Worm (Caenorhabditis elegans) whole organism, late embryonic: Measurements from ENCODE around the gene ccd-5.

ENCODE experiments used
- C38D4.7 ChIP-seq: fragments of 200-800 bp; sonication (Bioruptor generic); optimal IDR thresholded peaks from 2 replicates; lab custom pipeline; 2018; ENCODE audit warnings: mild to moderate bottlenecking, missing genetic modification characterization, moderate library complexity, missing compliant biosample characterization
- ama-1 ChIP-seq: fragments of 150-350 bp; optimal IDR thresholded peaks from 2 replicates; lab custom pipeline; 2014
- ceh-14 ChIP-seq: sonication (generic microtip); optimal IDR thresholded peaks from 2 replicates; lab custom pipeline; 2016; ENCODE audit warnings: missing genotype, missing genetic modification characterization, missing compliant biosample characterization
- ceh-18 ChIP-seq: sonication (generic microtip); optimal IDR thresholded peaks from 2 replicates; lab custom pipeline; 2016; ENCODE audit warnings: missing genetic modification characterization, missing compliant biosample characterization
- ceh-19 ChIP-seq: fragments of 200-800 bp; sonication (Bioruptor generic); optimal IDR thresholded peaks from 2 replicates; lab custom pipeline; 2018; ENCODE audit warnings: mild to moderate bottlenecking, missing genetic modification characterization, missing compliant biosample characterization
- ceh-22 ChIP-seq: sonication (generic microtip); optimal IDR thresholded peaks from 2 replicates; lab custom pipeline; 2017; ENCODE audit warnings: missing biosample characterization, missing genetic modification characterization
- ceh-24 ChIP-seq: sonication (generic microtip); optimal IDR thresholded peaks from 2 replicates; lab custom pipeline; 2016; ENCODE audit warnings: mild to moderate bottlenecking, missing genetic modification characterization, missing compliant biosample characterization
- ceh-31 ChIP-seq: sonication (generic microtip); optimal IDR thresholded peaks from 2 replicates; lab custom pipeline; 2016; ENCODE audit warnings: missing genetic modification characterization, missing compliant biosample characterization
- ceh-45 ChIP-seq: fragments of 200-800 bp; sonication (Bioruptor generic); IDR thresholded peaks from 2 replicates; pipeline ENCODE4 v1.3.6; 2022; ENCODE audit warnings: missing genetic modification reagents, missing genetic modification characterization, missing compliant biosample characterization
- ceh-6 ChIP-seq: fragments of 200-800 bp; sonication (Bioruptor generic); optimal IDR thresholded peaks from 2 replicates; lab custom pipeline; 2018; ENCODE audit warnings: mild to moderate bottlenecking, missing genetic modification characterization, missing compliant biosample characterization
- ceh-9 ChIP-seq: sonication (generic microtip); optimal IDR thresholded peaks from 2 replicates; lab custom pipeline; 2016; ENCODE audit warnings: mild to moderate bottlenecking, missing genetic modification characterization, inconsistent platforms, missing compliant biosample characterization
- che-1 ChIP-seq: sonication (generic microtip); optimal IDR thresholded peaks from 2 replicates; lab custom pipeline; 2016; ENCODE audit warnings: mild to moderate bottlenecking, missing genetic modification characterization, missing compliant biosample characterization
- dve-1 ChIP-seq: sonication (generic microtip); optimal IDR thresholded peaks from 2 replicates; lab custom pipeline; 2017; ENCODE audit warnings: antibody characterized with exemption, mild to moderate bottlenecking, missing genetic modification characterization, missing compliant biosample characterization
- ets-4 ChIP-seq: sonication (generic microtip); optimal IDR thresholded peaks from 2 replicates; lab custom pipeline; 2016; ENCODE audit warnings: missing genetic modification characterization, missing compliant biosample characterization
- eyg-1 ChIP-seq: sonication (generic microtip); optimal IDR thresholded peaks from 2 replicates; lab custom pipeline; 2016; ENCODE audit warnings: missing genotype, missing genetic modification characterization, missing compliant biosample characterization
- fax-1 ChIP-seq: sonication (generic microtip); optimal IDR thresholded peaks from 2 replicates; lab custom pipeline; 2016; ENCODE audit warnings: missing genotype, missing genetic modification characterization, missing compliant biosample characterization
- fkh-10 ChIP-seq: fragments of 150-350 bp; optimal IDR thresholded peaks from 2 replicates; lab custom pipeline; 2014; ENCODE audit warnings: missing biosample characterization, missing genetic modification reagents, missing genetic modification characterization
- fkh-6 ChIP-seq: sonication (generic microtip); optimal IDR thresholded peaks from 2 replicates; lab custom pipeline; 2016; ENCODE audit warnings: missing genetic modification characterization, missing compliant biosample characterization
- hlh-15 ChIP-seq: sonication (generic microtip); optimal IDR thresholded peaks from 2 replicates; lab custom pipeline; 2016; ENCODE audit warnings: missing genetic modification characterization, missing compliant biosample characterization
- hlh-30 ChIP-seq: sonication (generic microtip); optimal IDR thresholded peaks from 2 replicates; lab custom pipeline; 2017; ENCODE audit warnings: antibody characterized with exemption, missing genetic modification characterization, missing compliant biosample characterization; ENCODE audit not compliant: insufficient read depth
- hlh-6 ChIP-seq: sonication (generic microtip); optimal IDR thresholded peaks from 2 replicates; lab custom pipeline; 2016; ENCODE audit warnings: missing genotype, missing genetic modification characterization, missing compliant biosample characterization
- hlh-8 ChIP-seq: sonication (generic microtip); optimal IDR thresholded peaks from 2 replicates; lab custom pipeline; 2016; ENCODE audit warnings: missing genotype, missing genetic modification characterization, missing compliant biosample characterization
- lim-6 ChIP-seq: sonication (generic microtip); optimal IDR thresholded peaks from 2 replicates; lab custom pipeline; 2016; ENCODE audit warnings: missing genetic modification characterization, missing compliant biosample characterization
- lin-11 ChIP-seq: fragments of 200-800 bp; sonication (Bioruptor generic); optimal IDR thresholded peaks from 2 replicates; lab custom pipeline; 2018; ENCODE audit warnings: mild to moderate bottlenecking, missing genetic modification characterization, missing compliant biosample characterization
- madf-2 ChIP-seq: sonication (generic microtip); optimal IDR thresholded peaks from 2 replicates; lab custom pipeline; 2017; ENCODE audit warnings: missing genetic modification characterization, missing compliant biosample characterization
- nhr-11 ChIP-seq: fragments of 150-350 bp; optimal IDR thresholded peaks from 2 replicates; lab custom pipeline; 2014; ENCODE audit warnings: missing biosample characterization, missing genetic modification characterization
- nhr-232 ChIP-seq: sonication (generic microtip); optimal IDR thresholded peaks from 2 replicates; lab custom pipeline; 2016; ENCODE audit warnings: missing genetic modification characterization, missing compliant biosample characterization
- npax-4 ChIP-seq: sonication (generic microtip); optimal IDR thresholded peaks from 2 replicates; lab custom pipeline; 2016; ENCODE audit warnings: missing genetic modification characterization, missing compliant biosample characterization
- odd-2 ChIP-seq: sonication (generic microtip); optimal IDR thresholded peaks from 2 replicates; lab custom pipeline; 2017; ENCODE audit warnings: antibody characterized with exemption, mild to moderate bottlenecking, missing genetic modification characterization, missing compliant biosample characterization
- pag-3 ChIP-seq: sonication (generic microtip); optimal IDR thresholded peaks from 2 replicates; lab custom pipeline; 2016; ENCODE audit warnings: missing compliant biosample characterization, missing genetic modification characterization, borderline replicate concordance
- pat-9 ChIP-seq: fragments of 200-800 bp; sonication (Bioruptor generic); optimal IDR thresholded peaks from 2 replicates; lab custom pipeline; 2018; ENCODE audit warnings: mild to moderate bottlenecking, missing genetic modification characterization, moderate library complexity, missing compliant biosample characterization
- pax-1 ChIP-seq: fragments of 150-350 bp; optimal IDR thresholded peaks from 2 replicates; lab custom pipeline; 2014; ENCODE audit warnings: missing biosample characterization, missing genetic modification characterization
- pha-4 ChIP-seq: fragments of 150-350 bp; optimal IDR thresholded peaks from 2 replicates; lab custom pipeline; 2018; ENCODE audit warnings: missing biosample characterization, missing genetic modification reagents, missing genetic modification characterization
- pqm-1 ChIP-seq: sonication (generic microtip); optimal IDR thresholded peaks from 2 replicates; lab custom pipeline; 2016; ENCODE audit warnings: missing genetic modification characterization, missing compliant biosample characterization
- rnt-1 ChIP-seq: sonication (generic microtip); optimal IDR thresholded peaks from 2 replicates; lab custom pipeline; 2016; ENCODE audit warnings: missing genetic modification characterization, missing compliant biosample characterization
- sdc-2 ChIP-seq: sonication (generic microtip); optimal IDR thresholded peaks from 2 replicates; lab custom pipeline; 2016; ENCODE audit warnings: missing genotype, missing genetic modification characterization, missing compliant biosample characterization
- sox-2 ChIP-seq: fragments of 200-800 bp; sonication (Bioruptor generic); IDR thresholded peaks from 2 replicates; pipeline ENCODE4 v1.3.6; 2022; ENCODE audit warnings: missing genetic modification reagents, missing genetic modification characterization, missing compliant biosample characterization
- sox-4 ChIP-seq: sonication (generic microtip); optimal IDR thresholded peaks from 2 replicates; lab custom pipeline; 2017; ENCODE audit warnings: mild to moderate bottlenecking, missing genetic modification characterization, inconsistent platforms, missing compliant biosample characterization
- syd-9 ChIP-seq: sonication (generic microtip); optimal IDR thresholded peaks from 2 replicates; lab custom pipeline; 2016; ENCODE audit warnings: mild to moderate bottlenecking, missing genetic modification characterization, moderate library complexity, missing compliant biosample characterization
- tbx-2 ChIP-seq: sonication (generic microtip); optimal IDR thresholded peaks from 2 replicates; lab custom pipeline; 2016; ENCODE audit warnings: missing genetic modification characterization, missing compliant biosample characterization
- ttx-3 ChIP-seq: sonication (generic microtip); optimal IDR thresholded peaks from 2 replicates; lab custom pipeline; 2016; ENCODE audit warnings: missing genetic modification reagents, missing genetic modification characterization, missing compliant biosample characterization
- zip-5 ChIP-seq: sonication (generic microtip); optimal IDR thresholded peaks from 2 replicates; lab custom pipeline; 2016; ENCODE audit warnings: missing genetic modification characterization, missing compliant biosample characterization

ccd-5 gene

DNA sequence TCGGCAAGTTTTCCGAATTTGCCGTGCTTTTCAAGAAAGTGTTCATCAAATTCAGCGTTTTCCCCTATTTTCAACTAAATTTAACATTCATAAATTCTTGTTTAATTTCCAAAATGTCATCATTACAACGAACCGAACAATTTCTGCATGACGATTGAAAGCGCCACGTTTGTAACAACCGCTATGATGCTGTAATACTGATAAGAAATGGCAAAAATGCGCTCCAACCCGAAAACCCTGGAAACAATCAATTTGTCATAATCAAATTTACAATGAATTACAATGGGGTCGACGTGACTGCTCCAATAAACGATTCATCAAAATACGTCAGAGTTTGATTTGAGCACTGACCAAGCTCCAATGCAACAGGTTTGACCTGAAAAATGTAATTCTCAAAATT is 27.8 kb downstream of the ccd-5 start:
- TF ChIP-seq npax-4 (tag; lab: Kevin White, UChicago) (no peak), ama-1 (lab: Kevin White, UChicago) (no peak), pat-9 (tag; lab: Kevin White, UChicago) (no peak), lin-11 (tag; lab: Kevin White, UChicago) (no peak), rnt-1 (tag; lab: Kevin White, UChicago) (no peak), syd-9 (tag; lab: Kevin White, UChicago) (no peak), ttx-3 (tag; lab: Kevin White, UChicago) (no peak), fkh-10 (GFP tag; lab: Kevin White, UChicago) (no peak), fkh-6 (tag; lab: Kevin White, UChicago) (no peak), lim-6 (tag; lab: Kevin White, UChicago) (no peak), pax-1 (tag; lab: Kevin White, UChicago) (no peak)

ce11 chrX:2543353-2543752 is 29.1 kb downstream of the ccd-5 start:
- no peak for TF ChIP-seq sdc-2
- TF ChIP-seq ceh-14 (tag; lab: Kevin White, UChicago) = no peak
- TF ChIP-seq fax-1 (tag; lab: Kevin White, UChicago) = no peak
- TF ChIP-seq nhr-232 = no peak
- no peak for TF ChIP-seq fkh-6 (tag; lab: Kevin White, UChicago)
- TF ChIP-seq hlh-15 (tag; lab: Kevin White, UChicago) = no peak
- TF ChIP-seq madf-2 (tag; lab: Kevin White, UChicago) = no peak

DNA sequence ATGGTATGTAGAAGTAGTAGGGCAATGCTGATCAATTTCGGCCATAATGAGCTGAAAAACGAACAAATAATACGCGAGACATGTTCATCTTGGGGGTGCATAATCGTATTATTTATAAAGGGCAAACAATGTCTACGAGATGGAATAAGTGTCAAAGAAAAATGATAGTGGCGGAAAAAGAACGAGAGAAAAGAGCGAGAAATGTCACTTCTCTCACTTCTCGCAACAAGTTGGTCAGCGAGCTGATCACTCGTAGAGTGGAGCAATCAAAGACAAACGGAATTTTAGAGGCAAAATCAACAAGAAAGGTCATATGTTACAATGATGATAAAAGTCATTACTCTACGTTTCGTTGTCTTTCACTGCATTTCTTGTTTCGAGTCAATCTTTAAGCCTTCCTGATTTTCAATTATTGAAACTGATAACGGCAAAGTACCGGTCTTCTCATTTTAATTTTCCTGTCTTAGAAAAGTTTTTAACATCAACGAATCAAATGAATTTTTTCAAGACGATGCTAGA is 31.4 kb downstream of the ccd-5 start, which contains the start of gene F52H2.3:
Gene F52H2.3 (minus strand): TSS at position 51 of the 519 bp plus-strand sequence.
- TF ChIP-seq fkh-6 (tag; lab: Kevin White, UChicago) (no peak), ceh-22 (tag; lab: Kevin White, UChicago) (no peak), sox-2 (GFP tag; lab: Robert Waterston, UW) (no peak)

DNA sequence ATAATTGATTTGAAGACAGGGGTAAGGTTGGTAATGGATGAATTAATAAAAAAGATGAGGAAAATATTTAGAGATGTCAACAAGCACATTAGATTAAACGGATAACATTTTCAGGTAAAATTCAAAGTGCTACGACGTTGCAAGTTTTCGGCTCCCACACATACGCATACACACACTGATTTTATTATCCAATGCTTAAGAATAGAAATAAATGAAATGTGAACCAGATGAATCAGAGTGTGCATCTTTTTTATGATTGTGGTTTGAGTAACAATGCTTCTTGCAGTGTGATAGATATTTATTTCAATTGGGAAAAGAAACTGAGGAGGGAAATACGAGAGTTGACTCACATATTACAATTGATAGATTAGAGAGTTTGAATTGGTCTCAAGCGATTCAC is 33.7 kb downstream of the ccd-5 start:
- TF ChIP-seq pha-4 (no peak), hlh-15 (tag; lab: Kevin White, UChicago) (no peak), hlh-8 (tag; lab: Kevin White, UChicago) (peak; percentile 2), ceh-18 (tag; lab: Kevin White, UChicago) (no peak), ceh-45 (GFP tag; lab: Robert Waterston, UW) (no peak), ceh-24 (no peak), fax-1 (tag; lab: Kevin White, UChicago) (no peak)
- TF ChIP-seq, all 69 proteins: peak for 1

DNA sequence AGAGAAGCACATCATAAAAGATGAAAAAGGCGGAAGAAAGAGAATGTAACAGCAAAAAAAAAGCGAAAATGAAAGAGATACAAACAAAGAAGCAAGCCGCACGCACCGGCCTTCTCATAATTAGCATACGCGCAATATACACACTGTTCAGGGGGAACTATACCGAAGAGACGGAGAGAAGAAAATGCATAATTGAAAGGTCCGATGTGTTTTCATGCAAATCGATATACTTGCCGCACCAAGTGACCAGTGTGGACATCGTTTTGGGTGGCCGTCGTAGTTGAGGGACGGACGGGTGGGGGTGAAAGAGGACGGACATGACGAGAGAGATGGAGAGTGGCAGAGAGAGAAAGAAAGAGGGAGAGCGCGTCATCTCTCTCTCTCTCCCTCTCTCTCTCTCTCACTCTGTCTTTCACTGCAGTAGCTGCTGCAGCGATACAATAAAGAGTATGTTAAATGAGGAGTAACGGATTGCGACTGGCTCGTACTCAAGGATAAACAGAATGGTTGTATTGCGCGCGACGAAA is 36.1 kb downstream of the ccd-5 start:
- TF ChIP-seq ceh-19 (GFP tag; lab: Kevin White, UChicago) (peak; percentile 75), pha-4 (no peak), tbx-2 (tag; lab: Kevin White, UChicago) (peak; percentile 89), madf-2 (tag; lab: Kevin White, UChicago) (peak; percentile 10), sox-2 (GFP tag; lab: Robert Waterston, UW) (no peak; the same call in 1 of the 2 replicates), ets-4 (peak; percentile 35), lim-6 (tag; lab: Kevin White, UChicago) (no peak), ceh-22 (tag; lab: Kevin White, UChicago) (peak; percentile 71), pag-3 (tag; lab: Kevin White, UChicago) (no peak), ceh-31 (peak; percentile 96), ceh-45 (GFP tag; lab: Robert Waterston, UW) (no peak), ceh-24 (no peak), eyg-1 (tag; lab: Kevin White, UChicago) (peak; percentile 38), odd-2 (tag; lab: Kevin White, UChicago) (no peak), nhr-11 (tag; lab: Kevin White, UChicago) (no peak), dve-1 (peak; percentile 67), fax-1 (tag; lab: Kevin White, UChicago) (no peak), hlh-15 (tag; lab: Kevin White, UChicago) (no peak), sox-4 (tag; lab: Kevin White, UChicago) (no peak), hlh-6 (peak; percentile 35), nhr-232 (no peak), pqm-1 (no peak), zip-5 (tag; lab: Kevin White, UChicago) (no peak), rnt-1 (tag; lab: Kevin White, UChicago) (peak; percentile 68), C38D4.7 (no peak), hlh-30 (peak; percentile 71), ceh-9 (no peak), sdc-2 (peak; percentile 77), che-1 (tag; lab: Kevin White, UChicago) (no peak), ceh-6 (GFP tag; lab: Kevin White, UChicago) (peak; percentile 17)
